Fruit fly (Drosophila melanogaster) whole organism, adult: ENCODE measurements around the gene CG14130.

ENCODE experiments used
- CG11617 ChIP-seq: fragments of 200-800 bp; sonication (Bioruptor generic); optimal IDR thresholded peaks from 2 replicates; lab custom pipeline; 2017; ENCODE audit warnings: mild to moderate bottlenecking, missing biosample characterization, missing genetic modification reagents, missing genetic modification characterization
- CG5204 ChIP-seq: fragments of 200-800 bp; sonication (Bioruptor generic); optimal IDR thresholded peaks from 2 replicates; lab custom pipeline; 2016; ENCODE audit warnings: missing biosample characterization, missing genetic modification characterization
- CG7045 ChIP-seq: fragments of 200-800 bp; sonication (Bioruptor generic); optimal IDR thresholded peaks from 2 replicates; lab custom pipeline; 2017; ENCODE audit warnings: missing biosample characterization, mild to moderate bottlenecking, missing genetic modification characterization
- CG7101 ChIP-seq: fragments of 200-800 bp; sonication (Bioruptor generic); optimal IDR thresholded peaks from 2 replicates; lab custom pipeline; 2018; ENCODE audit warnings: missing biosample characterization, mild to moderate bottlenecking, missing genetic modification characterization, moderate library complexity
- Crg-1 ChIP-seq: fragments of 200-800 bp; sonication (Bioruptor generic); optimal IDR thresholded peaks from 2 replicates; lab custom pipeline; 2016; ENCODE audit warnings: missing biosample characterization, missing genetic modification characterization
- Mnt ChIP-seq: fragments of 200-800 bp; sonication (Bioruptor generic); optimal IDR thresholded peaks from 2 replicates; lab custom pipeline; 2016; ENCODE audit warnings: missing biosample characterization, mild to moderate bottlenecking, missing genetic modification characterization
- bab1 ChIP-seq: fragments of 200-800 bp; sonication (Bioruptor generic); optimal IDR thresholded peaks from 3 replicates; lab custom pipeline; 2019; ENCODE audit warnings: missing biosample characterization, mild to moderate bottlenecking, missing genetic modification characterization, moderate library complexity
- cic ChIP-seq: fragments of 200-800 bp; sonication (Bioruptor generic); optimal IDR thresholded peaks from 2 replicates; lab custom pipeline; 2017; ENCODE audit warnings: missing biosample characterization, mild to moderate bottlenecking, missing genetic modification characterization, moderate library complexity
- cnc ChIP-seq, 2 experiments: fragments of >200 bp; optimal IDR thresholded peaks; 2 replicates each; lab custom pipeline; 2017
- kay ChIP-seq: fragments of 200-800 bp; sonication (Bioruptor generic); peaks from one replicate; lab custom pipeline; 2016; ENCODE audit warnings: missing biosample characterization, missing genetic modification characterization, borderline replicate concordance
- ovo ChIP-seq: fragments of 200-800 bp; sonication (Bioruptor generic); optimal IDR thresholded peaks from 2 replicates; lab custom pipeline; 2016; ENCODE audit warnings: missing biosample characterization, missing genetic modification characterization
- pad ChIP-seq: fragments of 200-800 bp; sonication (Bioruptor generic); optimal IDR thresholded peaks from 3 replicates; lab custom pipeline; 2017; ENCODE audit warnings: missing biosample characterization, missing genetic modification characterization, mild to moderate bottlenecking, moderate library complexity, missing genetic modification reagents
- tj ChIP-seq: fragments of 200-800 bp; sonication (Bioruptor generic); optimal IDR thresholded peaks from 3 replicates; lab custom pipeline; 2017; ENCODE audit warnings: missing biosample characterization, mild to moderate bottlenecking, missing genetic modification characterization, moderate library complexity
- toe ChIP-seq: fragments of 200-800 bp; sonication (Bioruptor generic); optimal IDR thresholded peaks from 2 replicates; lab custom pipeline; 2016; ENCODE audit warnings: missing biosample characterization, missing genetic modification characterization

dm6 chr3L:11847703-11848102 is 32.5 kb downstream of the CG14130 start, which contains the start of gene CG12521:
- TF ChIP-seq CG7045 (no peak), cic (GFP tag; lab: Kevin White, UChicago) (no peak), tj (no peak), pad (GFP tag; lab: Kevin White, UChicago) (no peak), CG11617 (no peak), CG7101 (no peak), cnc (optimal IDR thresholded peaks at IDR 0.05; lab: Kevin White, UChicago) (no peak), Crg-1 (GFP tag; lab: Kevin White, UChicago) (no peak), kay (peak; percentile 12), Mnt (GFP tag; lab: Kevin White, UChicago) (no peak), bab1 (GFP tag; lab: Kevin White, UChicago) (no peak), CG5204 (GFP tag; lab: Kevin White, UChicago) (no peak), ovo (GFP tag; lab: Kevin White, UChicago) (no peak), toe (GFP tag; lab: Kevin White, UChicago) (no peak)
